Worm (Caenorhabditis elegans) whole organism, young adult: ENCODE results near the gene npr-26.

Experiments used
- F23B12.7 ChIP-seq: sonication (generic microtip); optimal IDR thresholded peaks from 2 replicates; lab custom pipeline; 2017; ENCODE audit warnings: missing genetic modification characterization, mild to moderate bottlenecking, missing compliant biosample characterization, antibody characterized with exemption, moderate library complexity; ENCODE audit not compliant: insufficient read depth
- F37B4.10 ChIP-seq: fragments of 200-800 bp; sonication (Bioruptor generic); IDR thresholded peaks from 2 replicates; pipeline ENCODE4 v1.3.6; 2022; ENCODE audit warnings: missing genetic modification characterization, missing compliant biosample characterization
- F39B2.1 ChIP-seq: fragments of 200-800 bp; sonication (Bioruptor generic); IDR thresholded peaks from 2 replicates; pipeline ENCODE4 v1.3.6; 2022; ENCODE audit warnings: missing genetic modification reagents, missing genetic modification characterization, missing compliant biosample characterization
- F52B5.7 ChIP-seq: sonication (generic microtip); optimal IDR thresholded peaks from 2 replicates; lab custom pipeline; 2016; ENCODE audit warnings: mild to moderate bottlenecking, missing genetic modification characterization, missing compliant biosample characterization
- F55B11.4 ChIP-seq: sonication (generic microtip); optimal IDR thresholded peaks from 2 replicates; lab custom pipeline; 2016; ENCODE audit warnings: missing compliant biosample characterization, missing genetic modification characterization, borderline replicate concordance; ENCODE audit not compliant: insufficient read depth
- F57C9.4 ChIP-seq: sonication (generic microtip); optimal IDR thresholded peaks from 2 replicates; lab custom pipeline; 2017; ENCODE audit warnings: mild to moderate bottlenecking, missing genetic modification characterization, missing compliant biosample characterization
- T26A5.8 ChIP-seq: sonication (generic microtip); optimal IDR thresholded peaks from 2 replicates; lab custom pipeline; 2016; ENCODE audit warnings: missing genetic modification characterization, missing compliant biosample characterization
- Y56A3A.18 ChIP-seq: fragments of 200-800 bp; sonication (Bioruptor generic); IDR thresholded peaks from 2 replicates; pipeline ENCODE4 v1.3.6; 2022; ENCODE audit warnings: missing genetic modification reagents, missing genetic modification characterization, missing compliant biosample characterization
- Y79H2A.3 ChIP-seq: fragments of 200-800 bp; sonication (Bioruptor generic); conservative IDR thresholded peaks from 2 replicates; pipeline ENCODE4 v1.3.6; 2022; ENCODE audit warnings: missing genetic modification reagents, missing genetic modification characterization, missing compliant biosample characterization
- aptf-2 ChIP-seq: fragments of 200-800 bp; sonication (Bioruptor generic); conservative IDR thresholded peaks from 2 replicates; pipeline ENCODE4 v1.3.6; 2022; ENCODE audit warnings: missing genetic modification reagents, missing genetic modification characterization, missing compliant biosample characterization
- aptf-3 ChIP-seq: fragments of 200-800 bp; sonication (Bioruptor generic); IDR thresholded peaks from 2 replicates; pipeline ENCODE4 v1.3.6; 2022; ENCODE audit warnings: missing genetic modification characterization, missing compliant biosample characterization
- attf-5 ChIP-seq: fragments of 200-800 bp; sonication (Bioruptor generic); optimal IDR thresholded peaks from 2 replicates; lab custom pipeline; 2018; ENCODE audit warnings: mild to moderate bottlenecking, missing genetic modification characterization, missing compliant biosample characterization
- bed-1 ChIP-seq: fragments of 200-800 bp; sonication (Bioruptor generic); IDR thresholded peaks from 2 replicates; pipeline ENCODE4 v1.3.6; 2022; ENCODE audit warnings: missing genetic modification reagents, missing genetic modification characterization, missing compliant biosample characterization
- ccch-3 ChIP-seq: fragments of 200-800 bp; sonication (Bioruptor generic); optimal IDR thresholded peaks from 2 replicates; lab custom pipeline; 2018; ENCODE audit warnings: mild to moderate bottlenecking, missing genetic modification characterization, missing compliant biosample characterization
- cebp-1 ChIP-seq, 2 experiments: fragments of 200-800 bp in 1 of 2; sonication (Bioruptor generic) in 1 of 2; sonication (generic microtip) in 1 of 2; IDR thresholded peaks in 1 of 2; optimal IDR thresholded peaks in 1 of 2; 2 replicates each; pipeline versions ENCODE4 v1.3.6 to Lab custom; 2017 to 2022; ENCODE audit warnings: missing compliant biosample characterization in 2 of 2, missing genetic modification characterization in 2 of 2, mild to moderate bottlenecking in 1 of 2, missing genetic modification reagents in 1 of 2, moderate library complexity in 1 of 2
- ceh-91 ChIP-seq: fragments of 200-800 bp; sonication (Bioruptor generic); IDR thresholded peaks from 2 replicates; pipeline ENCODE4 v1.3.6; 2022; ENCODE audit warnings: missing genetic modification reagents, missing genetic modification characterization, missing compliant biosample characterization
- dox-1 ChIP-seq: fragments of 200-800 bp; sonication (Bioruptor generic); IDR thresholded peaks from 2 replicates; pipeline ENCODE4 v1.3.6; 2022; ENCODE audit warnings: missing genetic modification reagents, missing genetic modification characterization, missing compliant biosample characterization
- dpl-1 ChIP-seq: fragments of 150-350 bp; optimal IDR thresholded peaks from 2 replicates; lab custom pipeline; 2014; ENCODE audit warnings: missing biosample characterization, missing genetic modification reagents, missing genetic modification characterization
- hlh-12 ChIP-seq: sonication (generic microtip); optimal IDR thresholded peaks from 2 replicates; lab custom pipeline; 2016; ENCODE audit warnings: missing genetic modification characterization, missing compliant biosample characterization
- hmg-1.2 ChIP-seq: fragments of 200-800 bp; sonication (Bioruptor generic); IDR thresholded peaks from 2 replicates; pipeline ENCODE4 v1.3.6; 2022; ENCODE audit warnings: missing genetic modification reagents, missing genetic modification characterization, missing compliant biosample characterization
- hrde-1 ChIP-seq: sonication (generic microtip); optimal IDR thresholded peaks from 2 replicates; lab custom pipeline; 2016; ENCODE audit warnings: missing genetic modification characterization, mild to moderate bottlenecking, missing compliant biosample characterization, moderate library complexity, missing genotype, missing genetic modification reagents, borderline replicate concordance
- lin-35 ChIP-seq, 3 experiments: fragments of 150-350 bp in 2 of 3; sonication (generic microtip) in 1 of 3; optimal IDR thresholded peaks; 2 replicates each; lab custom pipeline; 2014 to 2018; ENCODE audit warnings: missing biosample characterization in 3 of 3, missing genetic modification characterization in 3 of 3, missing genetic modification reagents in 3 of 3
- lin-40 ChIP-seq: sonication (generic microtip); optimal IDR thresholded peaks from 2 replicates; lab custom pipeline; 2016; ENCODE audit warnings: missing genetic modification characterization, mild to moderate bottlenecking, missing compliant biosample characterization, missing genotype, missing genetic modification reagents
- lir-1 ChIP-seq: fragments of 200-800 bp; sonication (Bioruptor generic); conservative IDR thresholded peaks from 2 replicates; pipeline ENCODE4 v1.3.6; 2022; ENCODE audit warnings: missing genetic modification reagents, missing genetic modification characterization, missing compliant biosample characterization
- madf-6 ChIP-seq: fragments of 200-800 bp; sonication (Bioruptor generic); IDR thresholded peaks from 2 replicates; pipeline ENCODE4 v1.3.6; 2022; ENCODE audit warnings: missing genetic modification reagents, missing genetic modification characterization, missing compliant biosample characterization
- madf-8 ChIP-seq: fragments of 200-800 bp; sonication (Bioruptor generic); conservative IDR thresholded peaks from 2 replicates; pipeline ENCODE4 v1.3.6; 2022; ENCODE audit warnings: missing genetic modification reagents, missing genetic modification characterization, missing compliant biosample characterization
- mel-28 ChIP-seq: sonication (generic microtip); optimal IDR thresholded peaks from 2 replicates; lab custom pipeline; 2016; ENCODE audit warnings: borderline replicate concordance, mild to moderate bottlenecking, missing genetic modification characterization, missing compliant biosample characterization
- mxl-1 ChIP-seq: sonication (generic microtip); optimal IDR thresholded peaks from 2 replicates; lab custom pipeline; 2016; ENCODE audit warnings: missing genetic modification characterization, missing compliant biosample characterization
- nfya-1 ChIP-seq: sonication (generic microtip); optimal IDR thresholded peaks from 2 replicates; lab custom pipeline; 2017; ENCODE audit warnings: antibody characterized with exemption, missing compliant biosample characterization, missing genetic modification characterization, borderline replicate concordance; ENCODE audit not compliant: insufficient read depth
- nhr-27 ChIP-seq: fragments of 200-800 bp; sonication (Bioruptor generic); optimal IDR thresholded peaks from 2 replicates; lab custom pipeline; 2018; ENCODE audit warnings: mild to moderate bottlenecking, missing genetic modification characterization, moderate library complexity, missing compliant biosample characterization
- pbrm-1 ChIP-seq: fragments of 200-800 bp; sonication (Bioruptor generic); IDR thresholded peaks from 2 replicates; pipeline ENCODE4 v1.3.6; 2022; ENCODE audit warnings: missing genetic modification reagents, missing genetic modification characterization, missing compliant biosample characterization
- snpc-1.1 ChIP-seq: sonication (generic microtip); optimal IDR thresholded peaks from 2 replicates; lab custom pipeline; 2017; ENCODE audit warnings: missing genetic modification characterization, mild to moderate bottlenecking, missing compliant biosample characterization, antibody characterized with exemption, moderate library complexity, missing genotype, missing genetic modification reagents; ENCODE audit not compliant: insufficient read depth
- snpc-4 ChIP-seq, 5 experiments: fragments of 150-350 bp in 1 of 5; sonication (generic microtip) in 4 of 5; optimal IDR thresholded peaks; 2 replicates each; lab custom pipeline; 2014 to 2018; ENCODE audit warnings: missing genetic modification characterization in 5 of 5, missing biosample characterization in 3 of 5, antibody characterized with exemption in 2 of 5, mild to moderate bottlenecking in 2 of 5, missing compliant biosample characterization in 2 of 5, missing genotype in 2 of 5, moderate library complexity in 2 of 5, missing genetic modification reagents in 1 of 5
- tbx-9 ChIP-seq: sonication (generic microtip); optimal IDR thresholded peaks from 2 replicates; lab custom pipeline; 2016; ENCODE audit warnings: borderline replicate concordance, missing genetic modification characterization, inconsistent platforms, missing compliant biosample characterization
- unc-62 ChIP-seq: fragments of 150-350 bp; optimal IDR thresholded peaks from 2 replicates; lab custom pipeline; 2014; ENCODE audit warnings: missing biosample characterization, missing genetic modification reagents, missing genetic modification characterization
- ztf-6 ChIP-seq: fragments of 200-800 bp; sonication (Bioruptor generic); IDR thresholded peaks from 2 replicates; pipeline ENCODE4 v1.3.6; 2022; ENCODE audit warnings: missing genetic modification reagents, missing genetic modification characterization, missing compliant biosample characterization

Gene npr-26

DNA sequence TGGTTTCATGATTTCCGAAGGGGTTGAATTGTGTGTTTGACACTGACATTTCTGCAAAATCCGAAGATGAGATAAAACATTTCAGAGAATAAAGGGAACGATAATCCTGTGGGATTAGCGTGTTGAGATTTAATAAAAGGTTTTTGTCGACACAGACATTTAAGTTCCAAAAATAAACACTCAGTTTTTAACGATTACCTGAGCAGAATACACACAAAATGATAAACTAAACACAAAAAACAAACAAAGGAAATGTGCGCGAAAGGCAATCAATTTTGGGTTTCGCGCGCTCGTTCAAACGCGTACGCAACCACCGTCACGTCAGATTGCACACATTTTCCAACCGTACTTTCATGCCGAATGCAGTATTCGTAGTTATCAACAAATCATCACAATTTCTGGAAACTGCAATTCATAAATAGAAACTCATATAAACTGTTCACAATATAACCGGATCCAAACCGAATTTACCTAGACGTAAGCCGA lies 43.6 kb upstream of the npr-26 start, which contains the start of gene rif-1.1 (continued):
- TF ChIP-seq ceh-91 (peak; percentile 84), hmg-1.2 (GFP tag; lab: Robert Waterston, UW) (peak; percentile 45; the same call in 1 of the 2 replicates), madf-6 (GFP tag; lab: Robert Waterston, UW) (peak; percentile 92), bed-1 (no peak), madf-8 (GFP tag; lab: Robert Waterston, UW) (peak; percentile 86), pbrm-1 (peak; percentile 75), aptf-2 (GFP tag; lab: Robert Waterston, UW) (peak; percentile 50; the same call in 1 of the 2 replicates), hrde-1 (tag; lab: Kevin White, UChicago) (no peak), cebp-1 (GFP tag; IDR thresholded peaks at IDR 0.05; lab: Robert Waterston, UW) (no peak), cebp-1 (tag; optimal IDR thresholded peaks at IDR 0.05; lab: Kevin White, UChicago) (no peak), hlh-12 (tag; lab: Kevin White, UChicago) (no peak), snpc-4 (GFP tag; optimal IDR thresholded peaks at IDR 0.05; lab: Kevin White, UChicago) (peak; percentile 67), snpc-4 (tag; optimal IDR thresholded peaks at IDR 0.05; lab: Kevin White, UChicago) (peak in 3 of 4 experiments; percentile 54 to 89 (median 82)), lin-35 (GFP tag; optimal IDR thresholded peaks at IDR 0.05; lab: Kevin White, UChicago) (peak in 1 of 3 experiments; percentile 43), F39B2.1 (GFP tag; lab: Robert Waterston, UW) (no peak)

DNA sequence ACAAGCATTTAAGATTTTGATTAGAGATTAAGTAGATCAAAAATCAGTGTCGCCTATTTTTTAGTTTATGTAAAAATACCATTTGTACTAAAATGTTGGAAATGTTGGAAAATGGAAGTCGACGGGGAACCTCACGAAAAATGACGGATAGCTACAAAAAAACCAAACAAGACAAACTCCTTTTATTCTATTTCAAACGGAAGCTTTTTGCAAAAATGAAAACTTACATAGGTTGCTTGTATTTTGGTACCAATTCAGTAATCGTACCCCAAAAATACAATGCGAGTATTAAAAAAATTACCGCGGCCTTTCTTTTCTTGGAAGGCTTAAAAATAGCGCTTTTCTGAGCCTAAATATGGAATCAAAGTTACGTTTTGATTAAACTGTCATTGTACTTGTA lies 36.4 kb upstream of the npr-26 start:
- TF ChIP-seq nhr-27 (tag; lab: Kevin White, UChicago) (no peak), F52B5.7 (tag; lab: Kevin White, UChicago) (no peak), lir-1 (GFP tag; lab: Robert Waterston, UW) (no peak), attf-5 (GFP tag; lab: Kevin White, UChicago) (no peak), F55B11.4 (tag; lab: Kevin White, UChicago) (no peak), Y56A3A.18 (no peak), dox-1 (GFP tag; lab: Robert Waterston, UW) (no peak), mxl-1 (no peak), ztf-6 (GFP tag; lab: Robert Waterston, UW) (no peak), lin-40 (tag; lab: Kevin White, UChicago) (no peak), mel-28 (tag; lab: Kevin White, UChicago) (no peak), F57C9.4 (tag; lab: Kevin White, UChicago) (no peak)

DNA sequence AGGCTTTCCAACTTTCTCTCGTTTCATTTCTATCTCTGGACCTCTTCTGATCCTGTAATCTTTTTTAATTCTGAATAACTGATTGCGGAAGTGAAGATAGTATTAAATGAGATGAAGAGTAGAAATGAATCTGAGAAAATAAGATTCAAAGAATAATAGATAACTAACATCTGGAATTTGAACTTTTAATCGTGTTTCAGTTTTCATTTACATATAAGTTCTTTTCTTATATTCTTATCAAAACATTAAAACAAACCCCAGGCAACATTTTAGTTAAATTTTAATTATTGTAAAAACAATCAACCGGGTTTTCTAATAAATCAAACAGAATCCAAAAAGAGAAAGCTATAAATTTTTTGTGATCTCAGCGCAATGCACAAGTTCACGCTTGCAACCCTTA lies 35.6 kb upstream of the npr-26 start:
- TF ChIP-seq Y56A3A.18 (no peak), lir-1 (GFP tag; lab: Robert Waterston, UW) (no peak), unc-62 (GFP tag; lab: Kevin White, UChicago) (no peak), snpc-1.1 (tag; lab: Kevin White, UChicago) (no peak), F55B11.4 (tag; lab: Kevin White, UChicago) (no peak), T26A5.8 (tag; lab: Kevin White, UChicago) (no peak), Y79H2A.3 (no peak), hrde-1 (tag; lab: Kevin White, UChicago) (no peak)

ce11 chrIV:17450443-17450842 lies 32.8 kb upstream of the npr-26 start, which contains the start of gene F11E6.8:
Gene F11E6.8, minus strand, starts transcription at chrIV:17450543.
- TF ChIP-seq aptf-3 (no peak), aptf-2 (GFP tag; lab: Robert Waterston, UW) (no peak), F55B11.4 (tag; lab: Kevin White, UChicago) (no peak), ccch-3 (GFP tag; lab: Kevin White, UChicago) (no peak), F37B4.10 (GFP tag; lab: Robert Waterston, UW) (no peak), lin-40 (tag; lab: Kevin White, UChicago) (no peak), dpl-1 (GFP tag; lab: Kevin White, UChicago) (no peak), F23B12.7 (tag; lab: Kevin White, UChicago) (no peak), tbx-9 (no peak), nfya-1 (tag; lab: Kevin White, UChicago) (no peak), bed-1 (no peak)
